Worm (Caenorhabditis elegans) whole organism, young adult: ENCODE measurements around the gene Y62H9A.16.

Experiments
- F22D6.2 ChIP-seq: sonication (generic microtip); optimal IDR thresholded peaks from 2 replicates; lab custom pipeline; 2016; ENCODE audit warnings: mild to moderate bottlenecking, missing genetic modification characterization, missing compliant biosample characterization
- F55B11.4 ChIP-seq: sonication (generic microtip); optimal IDR thresholded peaks from 2 replicates; lab custom pipeline; 2016; ENCODE audit warnings: missing compliant biosample characterization, missing genetic modification characterization, borderline replicate concordance; ENCODE audit not compliant: insufficient read depth
- ama-1 ChIP-seq, 3 experiments: fragments of 150-350 bp in 1 of 3; sonication (generic microtip) in 2 of 3; optimal IDR thresholded peaks; 2 replicates each; lab custom pipeline; 2014 to 2018; ENCODE audit warnings: missing biosample characterization in 2 of 3, missing genetic modification characterization in 2 of 3, missing genetic modification reagents in 2 of 3
- lag-1 ChIP-seq: fragments of 200-800 bp; sonication (Bioruptor generic); IDR thresholded peaks from 2 replicates; pipeline ENCODE4 v1.3.6; 2022; ENCODE audit warnings: missing genetic modification reagents, missing genetic modification characterization, missing compliant biosample characterization
- lin-26 ChIP-seq: fragments of 200-800 bp; sonication (Bioruptor generic); IDR thresholded peaks from 2 replicates; pipeline ENCODE4 v1.3.6; 2022; ENCODE audit warnings: missing genetic modification reagents, missing genetic modification characterization, missing compliant biosample characterization
- nfya-2 ChIP-seq: fragments of 200-800 bp; sonication (Bioruptor generic); IDR thresholded peaks from 2 replicates; pipeline ENCODE4 v1.3.6; 2022; ENCODE audit warnings: missing genetic modification reagents, missing genetic modification characterization, missing compliant biosample characterization

- no peak for TF ChIP-seq F22D6.2 (tag; lab: Kevin White, UChicago)
- no peak for TF ChIP-seq lag-1 (GFP tag; lab: Robert Waterston, UW)
- no peak for TF ChIP-seq nfya-2
- no peak for TF ChIP-seq lin-26 (GFP tag; lab: Robert Waterston, UW)
- TF ChIP-seq F55B11.4 (tag; lab: Kevin White, UChicago) = no peak
- TF ChIP-seq ama-1 (optimal IDR thresholded peaks at IDR 0.05; lab: Kevin White, UChicago) = no peak
- TF ChIP-seq ama-1 (GFP tag; optimal IDR thresholded peaks at IDR 0.05; lab: Kevin White, UChicago) = no peak
Observed at ce11 chrX:11917994-11918393, at the start of gene Y62H9A.16.
